Fruit fly (Drosophila melanogaster): Measurements from ENCODE around the gene bur.

bur gene

dm6 chr2L:21195331-21195730 is 15.8 kb upstream of the bur start (continued):
- TF ChIP-seq Sry-δ (GFP tag; optimal IDR thresholded peaks at IDR 0.05) (no peak), CoRest (tag; optimal IDR thresholded peaks at IDR 0.05) (peak; percentile 28), CG16779 (GFP tag; IDR thresholded peaks at IDR 0.05) (no peak), Aef1 (GFP tag; IDR thresholded peaks at IDR 0.05) (no peak), CG12155 (GFP tag; optimal IDR thresholded peaks at IDR 0.05) (no peak), Oli (tag; optimal IDR thresholded peaks at IDR 0.05) (no peak), D (optimal IDR thresholded peaks at IDR 0.05) (no peak), D (GFP tag; optimal IDR thresholded peaks at IDR 0.05) (no peak), hth (optimal IDR thresholded peaks at IDR 0.05) (no peak), CG17361 (GFP tag; IDR thresholded peaks at IDR 0.05) (no peak), ash1 (GFP tag; optimal IDR thresholded peaks at IDR 0.05) (no peak), Ptx1 (GFP tag; IDR thresholded peaks at IDR 0.05) (0 out of 2 replicates have a peak, but pooled peaks have one; percentile 9), kni (GFP tag; optimal IDR thresholded peaks at IDR 0.05) (no peak), z (GFP tag; IDR thresholded peaks at IDR 0.05) (no peak), Sox102F (GFP tag; optimal IDR thresholded peaks at IDR 0.05) (no peak), Fer2 (tag; optimal IDR thresholded peaks at IDR 0.05) (no peak), CG3995 (GFP tag; optimal IDR thresholded peaks at IDR 0.05) (no peak), CG8359 (GFP tag; optimal IDR thresholded peaks at IDR 0.05; ENCODE audit: borderline replicate concordance) (no peak), CG9932 (GFP tag; IDR thresholded peaks at IDR 0.05) (0 out of 2 replicates have a peak, but pooled peaks have one; percentile 12), dimm (GFP tag; IDR thresholded peaks at IDR 0.05) (no peak), exex (tag; optimal IDR thresholded peaks at IDR 0.05) (peak; percentile 33), CG4854 (GFP tag; optimal IDR thresholded peaks at IDR 0.05) (no peak), Hmr (GFP tag; optimal IDR thresholded peaks at IDR 0.05) (peak; percentile 18), rib (GFP tag; IDR thresholded peaks at IDR 0.05) (no peak), HLH54F (GFP tag; optimal IDR thresholded peaks at IDR 0.05) (no peak), slbo (GFP tag; IDR thresholded peaks at IDR 0.05) (peak; percentile 43; the same call in 1 of the 2 replicates), esg (GFP tag; conservative IDR thresholded peaks at IDR 0.05) (no peak), Spps (tag; optimal IDR thresholded peaks at IDR 0.05) (no peak), CG6813 (GFP tag; optimal IDR thresholded peaks at IDR 0.05) (no peak), CG17612 (GFP tag; IDR thresholded peaks at IDR 0.05) (no peak), CG7839 (tag; optimal IDR thresholded peaks at IDR 0.05) (peak; percentile 16), CG30020 (tag; optimal IDR thresholded peaks at IDR 0.05) (no peak), BEAF-32 (GFP tag; optimal IDR thresholded peaks at IDR 0.05) (no peak), Fer3 (tag; optimal IDR thresholded peaks at IDR 0.05) (peak; percentile 40), CG15479 (GFP tag; optimal IDR thresholded peaks at IDR 0.05) (no peak), CG7372 (GFP tag; IDR thresholded peaks at IDR 0.05) (0 out of 2 replicates have a peak, but pooled peaks have one; percentile 18), CG17385 (GFP tag; optimal IDR thresholded peaks at IDR 0.05) (no peak), CG14710 (tag; optimal IDR thresholded peaks at IDR 0.05) (no peak), Mes4 (GFP tag; optimal IDR thresholded peaks at IDR 0.05) (no peak), CG14441 (GFP tag; IDR thresholded peaks at IDR 0.05) (no peak), Med (GFP tag) (peak; percentile 69), Sry-β (GFP tag; optimal IDR thresholded peaks at IDR 0.05) (no peak), CG12219 (GFP tag; optimal IDR thresholded peaks at IDR 0.05) (no peak), danr (GFP tag; IDR thresholded peaks at IDR 0.05) (no peak), CG10147 (GFP tag; optimal IDR thresholded peaks at IDR 0.05) (no peak), yki (optimal IDR thresholded peaks at IDR 0.05) (no peak), CG15601 (tag; optimal IDR thresholded peaks at IDR 0.05) (no peak), CG17829 (tag; optimal IDR thresholded peaks at IDR 0.05) (no peak), caup (GFP tag; optimal IDR thresholded peaks at IDR 0.05; ENCODE audit: severe bottlenecking) (no peak), nom (GFP tag; optimal IDR thresholded peaks at IDR 0.05) (no peak), Sox100B (GFP tag; optimal IDR thresholded peaks at IDR 0.05) (no peak), repo (GFP tag; optimal IDR thresholded peaks at IDR 0.05) (no peak)

Measured in whole organism, embryonic.